Fruit fly (Drosophila melanogaster): Measurements from ENCODE around the gene Spt3.

The Spt3 gene

dm6 chr3R:12020987-12021386 lies 4.0 kb downstream of the Spt3 start:
- TF ChIP-seq pad (GFP tag; optimal IDR thresholded peaks at IDR 0.05) (peak; percentile 85), Hr96 (GFP tag; optimal IDR thresholded peaks at IDR 0.05) (no peak)

- TF ChIP-seq pad (GFP tag; optimal IDR thresholded peaks at IDR 0.05) (no peak), CG1620 (GFP tag; optimal IDR thresholded peaks at IDR 0.05) (no peak), Crg-1 (GFP tag; optimal IDR thresholded peaks at IDR 0.05) (no peak), CG7045 (GFP tag; optimal IDR thresholded peaks at IDR 0.05) (no peak), cnc (optimal IDR thresholded peaks at IDR 0.05) (no peak)
These were observed 14.7 kb downstream of the Spt3 start, which contains the start of the genes CG31358, CG42504 and CG42505 for dm6 chr3R:12031657-12032056. TSS of gene CG31358 (minus strand) at chr3R:12031757. TSS of gene CG42504 (minus strand) at chr3R:12031757. TSS of gene CG42505 (minus strand) at chr3R:12031757.

- TF ChIP-seq CG1620 (GFP tag; optimal IDR thresholded peaks at IDR 0.05) (no peak), toe (GFP tag; optimal IDR thresholded peaks at IDR 0.05) (no peak), CG5204 (GFP tag; optimal IDR thresholded peaks at IDR 0.05) (no peak), cic (GFP tag; optimal IDR thresholded peaks at IDR 0.05) (no peak), CG14711 (tag; optimal IDR thresholded peaks at IDR 0.05) (no peak), Mnt (GFP tag; optimal IDR thresholded peaks at IDR 0.05) (no peak), pad (GFP tag; optimal IDR thresholded peaks at IDR 0.05) (no peak)
These were observed 15.9 kb downstream of the Spt3 start, which contains the start of gene ssp5 for dm6 chr3R:12032842-12033241. TSS of gene ssp5 (plus strand) at chr3R:12033142.

- TF ChIP-seq toe (GFP tag; optimal IDR thresholded peaks at IDR 0.05), result no peak
These were observed 23.3 kb downstream of the Spt3 start, which contains the start of gene CG14736 for dm6 chr3R:12040228-12040627. TSS of gene CG14736 (plus strand) at chr3R:12040528.

dm6 chr3R:12049113-12049512 lies 32.2 kb downstream of the Spt3 start, which contains the start of gene CG14739:
TSS of gene CG14739 (minus strand) at chr3R:12049213.
- no peak for TF ChIP-seq CG11617 (GFP tag; optimal IDR thresholded peaks at IDR 0.05)
- no peak for TF ChIP-seq cnc (optimal IDR thresholded peaks at IDR 0.05)
- TF ChIP-seq CG7045 (GFP tag; optimal IDR thresholded peaks at IDR 0.05), result no peak
- no peak for TF ChIP-seq kay (GFP tag; ENCODE audit: borderline replicate concordance)
- TF ChIP-seq CG14711 (tag; optimal IDR thresholded peaks at IDR 0.05), result no peak
- no peak for TF ChIP-seq ovo (GFP tag; optimal IDR thresholded peaks at IDR 0.05)
- TF ChIP-seq Clk (GFP tag; optimal IDR thresholded peaks at IDR 0.05), result no peak
- no peak for TF ChIP-seq Hr96 (GFP tag; optimal IDR thresholded peaks at IDR 0.05)
- TF ChIP-seq CG7101 (tag; optimal IDR thresholded peaks at IDR 0.05), result no peak
- no peak for TF ChIP-seq toe (GFP tag; optimal IDR thresholded peaks at IDR 0.05)
- no peak for TF ChIP-seq CG33017 (tag; optimal IDR thresholded peaks at IDR 0.05)
- no peak for TF ChIP-seq CG1620 (GFP tag; optimal IDR thresholded peaks at IDR 0.05)
- TF ChIP-seq bab1 (GFP tag; optimal IDR thresholded peaks at IDR 0.05), result no peak
- no peak for TF ChIP-seq Mnt (GFP tag; optimal IDR thresholded peaks at IDR 0.05)
- no peak for TF ChIP-seq Crg-1 (GFP tag; optimal IDR thresholded peaks at IDR 0.05)
- TF ChIP-seq CG12768 (GFP tag; optimal IDR thresholded peaks at IDR 0.05), result no peak
- TF ChIP-seq tj (GFP tag; optimal IDR thresholded peaks at IDR 0.05), result no peak
- TF ChIP-seq cic (GFP tag; optimal IDR thresholded peaks at IDR 0.05), result no peak

- TF ChIP-seq CG14711 (tag; optimal IDR thresholded peaks at IDR 0.05) (no peak), bab1 (GFP tag; optimal IDR thresholded peaks at IDR 0.05) (no peak), cnc (optimal IDR thresholded peaks at IDR 0.05) (no peak), CG33017 (tag; optimal IDR thresholded peaks at IDR 0.05) (no peak), CG7101 (tag; optimal IDR thresholded peaks at IDR 0.05) (no peak)
These were observed 45.9 kb downstream of the Spt3 start, which contains the start of gene CG14740 for dm6 chr3R:12062844-12063243. TSS of gene CG14740 (minus strand) at chr3R:12062944.

Measured in whole organism, adult.